Worm (Caenorhabditis elegans) whole organism, mixed stage, embryonic: Measurements from ENCODE around the gene T22G5.1.

Source experiments
- M03D4.4 ChIP-seq: sonication (generic microtip); optimal IDR thresholded peaks from 2 replicates; lab custom pipeline; 2017; ENCODE audit warnings: mild to moderate bottlenecking, missing genetic modification characterization, missing compliant biosample characterization
- bed-3 ChIP-seq: fragments of 200-800 bp; sonication (Bioruptor generic); optimal IDR thresholded peaks from 3 replicates; lab custom pipeline; 2018; ENCODE audit warnings: mild to moderate bottlenecking, missing genetic modification characterization, moderate library complexity, missing compliant biosample characterization
- blmp-1 ChIP-seq: fragments of 150-350 bp; optimal IDR thresholded peaks from 2 replicates; lab custom pipeline; 2014; ENCODE audit warnings: missing biosample characterization, missing genetic modification characterization
- ceh-39 ChIP-seq: fragments of 150-350 bp; optimal IDR thresholded peaks from 2 replicates; lab custom pipeline; 2014; ENCODE audit warnings: missing biosample characterization, missing genetic modification characterization
- ceh-43 ChIP-seq: fragments of 200-800 bp; sonication (Bioruptor generic); optimal IDR thresholded peaks from 2 replicates; lab custom pipeline; 2018; ENCODE audit warnings: mild to moderate bottlenecking, missing genetic modification characterization, moderate library complexity, missing compliant biosample characterization
- ces-1 ChIP-seq: fragments of 150-350 bp; optimal IDR thresholded peaks from 2 replicates; lab custom pipeline; 2014; ENCODE audit warnings: missing biosample characterization, missing genetic modification reagents, missing genetic modification characterization
- cnd-1 ChIP-seq: fragments of 200-800 bp; sonication (Bioruptor generic); optimal IDR thresholded peaks from 2 replicates; lab custom pipeline; 2018; ENCODE audit warnings: mild to moderate bottlenecking, missing genetic modification characterization, missing compliant biosample characterization
- drap-1 ChIP-seq: fragments of 200-800 bp; sonication (Bioruptor generic); optimal IDR thresholded peaks from 3 replicates; lab custom pipeline; 2018; ENCODE audit warnings: mild to moderate bottlenecking, missing genetic modification characterization, missing compliant biosample characterization
- hlh-1 ChIP-seq: fragments of 150-350 bp; optimal IDR thresholded peaks from 2 replicates; lab custom pipeline; 2014; ENCODE audit warnings: missing biosample characterization, missing genetic modification reagents, missing genetic modification characterization
- lin-13 ChIP-seq: fragments of 150-350 bp; optimal IDR thresholded peaks from 2 replicates; lab custom pipeline; 2014; ENCODE audit warnings: missing biosample characterization, missing genetic modification characterization
- lin-32 ChIP-seq: fragments of 200-800 bp; sonication (Bioruptor generic); optimal IDR thresholded peaks from 2 replicates; lab custom pipeline; 2018; ENCODE audit warnings: mild to moderate bottlenecking, missing genetic modification characterization, missing compliant biosample characterization
- mab-5 ChIP-seq: fragments of 150-350 bp; optimal IDR thresholded peaks from 2 replicates; lab custom pipeline; 2014; ENCODE audit warnings: missing biosample characterization, missing genetic modification characterization
- mep-1 ChIP-seq: fragments of 150-350 bp; optimal IDR thresholded peaks from 2 replicates; lab custom pipeline; 2017; ENCODE audit warnings: missing biosample characterization, missing genetic modification reagents, missing genetic modification characterization, inconsistent platforms
- mls-2 ChIP-seq: sonication (generic microtip); optimal IDR thresholded peaks from 2 replicates; lab custom pipeline; 2016; ENCODE audit warnings: mild to moderate bottlenecking, missing genetic modification characterization, moderate library complexity, missing compliant biosample characterization
- nhr-2 ChIP-seq: fragments of 150-350 bp; optimal IDR thresholded peaks from 2 replicates; lab custom pipeline; 2014; ENCODE audit warnings: missing biosample characterization, missing genetic modification characterization
- nhr-237 ChIP-seq: fragments of 150-350 bp; optimal IDR thresholded peaks from 2 replicates; lab custom pipeline; 2014; ENCODE audit warnings: missing biosample characterization, missing genetic modification characterization
- nhr-28 ChIP-seq: fragments of 150-350 bp; optimal IDR thresholded peaks from 2 replicates; lab custom pipeline; 2014; ENCODE audit warnings: missing biosample characterization, missing genetic modification characterization
- nhr-76 ChIP-seq: sonication (generic microtip); optimal IDR thresholded peaks from 2 replicates; lab custom pipeline; 2017; ENCODE audit warnings: missing biosample characterization, missing genetic modification characterization
- pha-4 ChIP-seq: fragments of 150-350 bp; optimal IDR thresholded peaks from 2 replicates; lab custom pipeline; 2018; ENCODE audit warnings: missing biosample characterization, missing genetic modification reagents, missing genetic modification characterization
- sem-2 ChIP-seq: fragments of 200-800 bp; sonication (Bioruptor generic); optimal IDR thresholded peaks from 2 replicates; lab custom pipeline; 2018; ENCODE audit warnings: mild to moderate bottlenecking, missing genetic modification characterization, missing compliant biosample characterization
- snpc-4 ChIP-seq: fragments of 150-350 bp; optimal IDR thresholded peaks from 2 replicates; lab custom pipeline; 2014; ENCODE audit warnings: missing biosample characterization, missing genetic modification characterization
- sptf-1 ChIP-seq: sonication (generic microtip); optimal IDR thresholded peaks from 2 replicates; lab custom pipeline; 2017; ENCODE audit warnings: mild to moderate bottlenecking, missing genetic modification characterization, moderate library complexity, missing compliant biosample characterization
- tbx-8 ChIP-seq: fragments of 200-800 bp; sonication (Bioruptor generic); optimal IDR thresholded peaks from 2 replicates; lab custom pipeline; 2018; ENCODE audit warnings: mild to moderate bottlenecking, missing genetic modification characterization, moderate library complexity, missing compliant biosample characterization
- unc-120 ChIP-seq: sonication (generic microtip); optimal IDR thresholded peaks from 2 replicates; lab custom pipeline; 2017; ENCODE audit warnings: missing genetic modification characterization, missing compliant biosample characterization; ENCODE audit not compliant: poor library complexity, severe bottlenecking
- unc-39 ChIP-seq: fragments of 150-350 bp; optimal IDR thresholded peaks from 2 replicates; lab custom pipeline; 2014; ENCODE audit warnings: missing biosample characterization, missing genetic modification characterization
- unc-62 ChIP-seq: fragments of 150-350 bp; optimal IDR thresholded peaks from 2 replicates; lab custom pipeline; 2014; ENCODE audit warnings: missing biosample characterization, missing genetic modification reagents, missing genetic modification characterization
- zip-8 ChIP-seq: fragments of 150-350 bp; optimal IDR thresholded peaks from 2 replicates; lab custom pipeline; 2014; ENCODE audit warnings: missing biosample characterization, missing genetic modification characterization
- ztf-11 ChIP-seq: fragments of 150-350 bp; optimal IDR thresholded peaks from 2 replicates; lab custom pipeline; 2014; ENCODE audit warnings: missing biosample characterization, missing genetic modification characterization

The T22G5.1 gene

DNA sequence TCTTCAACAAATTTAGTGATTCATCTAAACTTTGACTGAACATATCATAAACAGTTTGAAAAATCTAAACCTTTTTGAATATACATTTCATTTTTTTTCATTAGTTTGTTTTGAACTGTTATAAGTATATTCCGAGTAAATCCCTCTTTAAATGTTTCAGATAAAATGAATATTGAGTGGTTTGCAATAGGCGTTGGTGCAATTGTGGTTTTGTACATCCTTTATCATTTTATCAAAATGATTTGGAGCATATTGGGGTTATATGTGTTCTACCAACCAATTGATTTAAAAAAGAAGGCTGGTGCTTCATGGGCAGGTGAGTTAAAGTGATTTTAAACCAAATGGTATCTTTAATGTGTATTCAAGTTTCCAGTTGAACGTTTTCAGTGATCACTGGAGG, 27.8 kb downstream of the T22G5.1 start, which contains the start of gene stdh-3:
Gene stdh-3, plus strand, starts transcription at position 166 of the 400 bp plus-strand sequence.
- TF ChIP-seq unc-39 (no peak), nhr-76 (tag; lab: Kevin White, UChicago) (no peak), lin-13 (tag; lab: Kevin White, UChicago) (no peak), nhr-2 (tag; lab: Kevin White, UChicago) (no peak), unc-120 (no peak), sptf-1 (no peak), nhr-28 (tag; lab: Kevin White, UChicago) (no peak), mab-5 (tag; lab: Kevin White, UChicago) (no peak), unc-62 (no peak), blmp-1 (tag; lab: Kevin White, UChicago) (no peak)

DNA sequence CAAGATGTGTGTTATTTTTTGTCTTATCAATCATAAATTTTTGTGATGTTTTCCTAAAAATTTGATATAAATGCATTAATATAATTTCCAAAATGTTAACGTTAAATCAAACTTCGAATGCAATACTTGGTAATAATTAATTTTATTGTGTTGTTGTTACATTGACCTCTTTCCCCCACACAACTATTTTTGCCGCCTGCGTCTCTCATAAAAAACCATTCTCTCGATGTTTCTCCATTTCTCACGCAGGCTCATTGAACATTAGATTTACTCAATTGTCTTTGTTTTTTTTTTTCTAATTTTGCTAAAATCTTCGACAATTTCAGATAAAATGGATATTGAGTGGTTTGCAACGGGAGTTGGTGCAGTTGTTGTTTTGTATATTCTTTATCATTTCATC, 29.5 kb downstream of the T22G5.1 start, which contains the start of gene stdh-1:
Gene stdh-1, plus strand, starts transcription at position 327 of the 400 bp plus-strand sequence.
- TF ChIP-seq ces-1 (GFP tag; lab: Kevin White, UChicago): peak; percentile 79
- TF ChIP-seq nhr-76 (tag; lab: Kevin White, UChicago): no peak

DNA sequence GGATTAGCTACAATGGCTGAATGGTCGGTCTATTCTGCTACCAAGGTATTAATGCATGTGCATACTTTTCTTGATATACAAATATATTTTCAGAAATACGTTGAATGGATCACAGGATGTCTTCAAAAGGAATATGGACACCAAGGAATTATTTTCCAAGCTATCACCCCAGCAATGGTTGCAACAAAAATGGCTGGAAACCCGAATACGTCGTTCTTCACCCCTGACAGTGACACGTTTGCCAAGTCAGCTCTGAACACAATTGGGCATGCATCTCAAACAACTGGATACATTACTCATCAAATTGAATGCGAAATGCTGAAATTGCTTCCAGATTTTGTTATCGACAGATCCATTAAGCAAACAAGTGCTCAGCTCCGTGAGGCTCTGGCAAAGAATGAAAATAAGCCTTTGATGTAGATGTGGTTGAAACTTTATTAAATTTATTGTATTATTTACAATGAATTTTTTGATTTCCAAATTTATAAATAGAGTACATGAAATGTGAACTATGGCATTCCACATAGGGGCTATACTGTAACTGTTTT, 31.0 kb downstream of the T22G5.1 start:
- TF ChIP-seq snpc-4 (no peak), nhr-237 (tag; lab: Kevin White, UChicago) (no peak), M03D4.4 (tag; lab: Kevin White, UChicago) (no peak), ces-1 (GFP tag; lab: Kevin White, UChicago) (no peak), cnd-1 (tag; lab: Kevin White, UChicago) (no peak), zip-8 (tag; lab: Kevin White, UChicago) (no peak), nhr-28 (tag; lab: Kevin White, UChicago) (no peak), ceh-39 (tag; lab: Kevin White, UChicago) (no peak)

DNA sequence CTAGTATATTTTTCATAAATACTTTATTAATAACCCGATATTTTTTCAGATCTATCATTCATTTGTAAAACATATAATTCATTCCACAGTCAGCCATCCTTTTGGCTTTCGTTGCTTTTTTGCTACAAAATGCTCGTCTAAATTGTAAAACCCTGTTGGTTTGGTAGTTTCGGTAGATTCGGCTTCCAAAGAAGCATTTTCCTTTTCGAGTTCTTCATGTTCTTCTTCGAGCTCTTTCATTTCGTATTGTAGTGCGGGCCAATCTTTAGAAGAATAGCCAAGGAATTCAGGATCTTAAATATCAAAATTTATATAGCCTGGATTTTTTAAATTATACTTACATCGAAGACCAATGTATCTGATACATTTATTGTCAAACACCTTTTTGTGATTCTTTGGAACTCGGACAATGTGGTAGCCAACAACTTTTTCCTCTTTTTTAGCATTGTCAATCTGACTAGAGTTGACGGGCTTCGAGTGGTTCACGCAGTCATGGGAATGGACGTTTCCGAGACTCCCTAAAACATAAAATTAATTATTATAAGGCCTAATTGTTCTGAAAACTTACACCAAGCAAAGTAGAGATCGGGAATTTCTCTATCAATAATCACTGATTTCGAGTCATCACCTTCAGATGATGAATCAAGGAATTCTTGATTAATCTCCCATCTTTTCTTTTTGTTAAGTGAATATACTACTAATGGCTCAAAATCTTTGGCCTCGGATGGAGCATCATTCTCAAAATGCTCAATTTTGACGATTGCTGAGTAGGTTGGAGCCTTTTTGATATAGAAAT, 31.7 kb downstream of the T22G5.1 start:
- no peak for TF ChIP-seq nhr-2 (tag; lab: Kevin White, UChicago)
- TF ChIP-seq pha-4 (tag; lab: Kevin White, UChicago): no peak
- no peak for TF ChIP-seq mab-5 (tag; lab: Kevin White, UChicago)
- TF ChIP-seq mls-2: no peak
- TF ChIP-seq bed-3 (GFP tag; lab: Kevin White, UChicago): no peak
- no peak for TF ChIP-seq ceh-43 (GFP tag; lab: Kevin White, UChicago)
- no peak for TF ChIP-seq unc-62
- no peak for TF ChIP-seq ces-1 (GFP tag; lab: Kevin White, UChicago)
- TF ChIP-seq unc-120: no peak
- no peak for TF ChIP-seq nhr-76 (tag; lab: Kevin White, UChicago)
- TF ChIP-seq ceh-39 (tag; lab: Kevin White, UChicago): no peak
- no peak for TF ChIP-seq hlh-1

DNA sequence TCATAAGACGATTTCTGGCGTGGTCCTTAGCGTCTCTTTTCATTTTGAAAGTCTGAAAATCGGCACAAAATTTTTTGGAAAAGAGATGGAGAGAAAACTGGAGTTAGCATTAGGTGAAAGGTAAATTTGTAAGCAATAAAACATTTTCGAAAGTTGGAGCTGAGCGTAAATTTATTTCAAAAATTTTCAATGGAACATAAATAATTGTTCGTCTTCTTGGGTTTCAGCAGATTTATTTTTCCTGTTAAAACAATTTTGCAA, 32.2 kb downstream of the T22G5.1 start, which contains the start of gene C06B3.6:
Gene C06B3.6, minus strand, starts transcription at position 52 of the 261 bp plus-strand sequence.
- TF ChIP-seq pha-4 (tag; lab: Kevin White, UChicago): no peak
- no peak for TF ChIP-seq unc-120
- no peak for TF ChIP-seq ceh-43 (GFP tag; lab: Kevin White, UChicago)
- no peak for TF ChIP-seq nhr-2 (tag; lab: Kevin White, UChicago)
- no peak for TF ChIP-seq lin-32 (GFP tag; lab: Kevin White, UChicago)
- TF ChIP-seq sem-2 (GFP tag; lab: Kevin White, UChicago): no peak
- no peak for TF ChIP-seq hlh-1
- no peak for TF ChIP-seq mls-2
- TF ChIP-seq ces-1 (GFP tag; lab: Kevin White, UChicago): no peak
- no peak for TF ChIP-seq ztf-11 (tag; lab: Kevin White, UChicago)
- TF ChIP-seq drap-1 (GFP tag; lab: Kevin White, UChicago): no peak
- TF ChIP-seq nhr-28 (tag; lab: Kevin White, UChicago): no peak
- TF ChIP-seq lin-13 (tag; lab: Kevin White, UChicago): no peak
- no peak for TF ChIP-seq tbx-8 (GFP tag; lab: Kevin White, UChicago)
- TF ChIP-seq mep-1: no peak

DNA sequence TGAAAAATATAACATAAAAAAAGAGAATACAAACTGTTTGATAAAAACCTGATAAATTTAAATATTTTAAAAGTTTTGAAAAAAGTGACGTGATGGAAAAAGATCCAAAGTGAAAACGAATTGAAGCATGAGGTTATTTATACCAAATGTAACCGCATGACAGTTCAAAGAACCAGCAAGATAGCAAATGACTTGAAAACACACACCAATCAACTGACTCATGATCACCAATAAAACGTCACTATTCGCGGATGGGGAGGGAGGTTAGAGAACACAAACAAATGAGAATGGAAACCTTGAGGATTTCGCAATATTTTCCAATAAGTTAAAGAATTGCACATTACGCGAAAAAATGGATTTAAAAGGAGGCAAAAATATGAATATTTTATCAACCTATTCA, 32.8 kb downstream of the T22G5.1 start, which contains the start of gene C06B3.7:
Gene C06B3.7, plus strand, starts transcription at position 287 of the 400 bp plus-strand sequence.
- TF ChIP-seq sem-2 (GFP tag; lab: Kevin White, UChicago) (no peak), nhr-237 (tag; lab: Kevin White, UChicago) (no peak), pha-4 (tag; lab: Kevin White, UChicago) (no peak)
